Worm (Caenorhabditis elegans): ENCODE results near the gene pals-26.
"Not testable (repeated sequence)": the region's sequence is repeated elsewhere in the genome, so short reads cannot be mapped to it uniquely, and the experiment has no call there.

The pals-26 gene

ce11 chrIII:4414041-4414440, 39.1 kb downstream of the pals-26 start (continued):
- TF ChIP-seq lin-54 (GFP tag; optimal IDR thresholded peaks at IDR 0.05): peak; percentile 39
- TF ChIP-seq Y56A3A.18 (GFP tag; IDR thresholded peaks at IDR 0.05): 0 out of 2 replicates have a peak, but pooled peaks have one; percentile 64
- peak; percentile 74 for TF ChIP-seq rcor-1 (GFP tag; IDR thresholded peaks at IDR 0.05)
- peak; percentile 74; the same call in 1 of the 2 replicates for TF ChIP-seq ekl-4 (GFP tag; IDR thresholded peaks at IDR 0.05)
- TF ChIP-seq hmg-1.2 (GFP tag; IDR thresholded peaks at IDR 0.05): peak; percentile 64
- TF ChIP-seq lin-26 (GFP tag; IDR thresholded peaks at IDR 0.05): peak; percentile 78
- TF ChIP-seq attf-5 (GFP tag; optimal IDR thresholded peaks at IDR 0.05): peak; percentile 31
- 0 out of 2 replicates have a peak, but pooled peaks have one; percentile 55 for TF ChIP-seq ztf-25 (GFP tag; IDR thresholded peaks at IDR 0.05)
- peak; percentile 92 for TF ChIP-seq snpc-4 (GFP tag; optimal IDR thresholded peaks at IDR 0.05)
- TF ChIP-seq snpc-4 (tag; optimal IDR thresholded peaks at IDR 0.05): peak; percentile 94 to 99 (median 96)
- TF ChIP-seq lsl-1 (GFP tag; optimal IDR thresholded peaks at IDR 0.05): peak; percentile 26
- TF ChIP-seq dox-1 (GFP tag; IDR thresholded peaks at IDR 0.05): peak; percentile 64
- TF ChIP-seq madf-8 (GFP tag; conservative IDR thresholded peaks at IDR 0.05): 0 out of 2 replicates have a peak, but pooled peaks have one; percentile 12
- TF ChIP-seq ceh-79 (tag; optimal IDR thresholded peaks at IDR 0.05): peak; percentile 56
- peak; percentile 70 for TF ChIP-seq snpc-1.1 (tag; optimal IDR thresholded peaks at IDR 0.05; ENCODE audit: insufficient read depth)
- TF ChIP-seq ceh-27 (GFP tag; optimal IDR thresholded peaks at IDR 0.05): peak; percentile 7
- TF ChIP-seq chd-7 (tag; optimal IDR thresholded peaks at IDR 0.05): peak; percentile 61
- TF ChIP-seq B0261.1 (tag; optimal IDR thresholded peaks at IDR 0.05): peak; percentile 61
- peak; percentile 68 for TF ChIP-seq madf-6 (GFP tag; IDR thresholded peaks at IDR 0.05)
- 0 out of 2 replicates have a peak, but pooled peaks have one; percentile 25 for TF ChIP-seq ztf-6 (GFP tag; IDR thresholded peaks at IDR 0.05)
- TF ChIP-seq cebp-1 (GFP tag; IDR thresholded peaks at IDR 0.05): not testable (repeated sequence)
- TF ChIP-seq cebp-1 (tag; optimal IDR thresholded peaks at IDR 0.05): peak; percentile 77
- TF ChIP-seq rpc-1 (optimal IDR thresholded peaks at IDR 0.05): peak; percentile 50
- peak; percentile 70 for TF ChIP-seq rpc-1 (tag; optimal IDR thresholded peaks at IDR 0.05)
- 0 out of 2 replicates have a peak, but pooled peaks have one; percentile 35 for TF ChIP-seq K11D2.4 (GFP tag; IDR thresholded peaks at IDR 0.05)
- TF ChIP-seq F33H1.4 (GFP tag; IDR thresholded peaks at IDR 0.05): peak; percentile 17; the same call in 1 of the 2 replicates

- no peak for TF ChIP-seq B0019.2 (GFP tag; conservative IDR thresholded peaks at IDR 0.05)
- TF ChIP-seq him-1 (tag; optimal IDR thresholded peaks at IDR 0.05): peak; percentile 34
These were observed 40.2 kb downstream of the pals-26 start, which contains the start of gene R07E5.11 for ce11 chrIII:4415135-4415534. TSS of gene R07E5.11 (minus strand) at chrIII:4415235.

- no peak for TF ChIP-seq ztf-6 (GFP tag; IDR thresholded peaks at IDR 0.05)
- no peak for TF ChIP-seq nhr-120 (GFP tag; IDR thresholded peaks at IDR 0.05)
- no peak for TF ChIP-seq Y79H2A.3 (GFP tag; conservative IDR thresholded peaks at IDR 0.05)
- TF ChIP-seq lir-1 (GFP tag; conservative IDR thresholded peaks at IDR 0.05): no peak
- no peak for TF ChIP-seq die-1 (tag; optimal IDR thresholded peaks at IDR 0.05)
- no peak for TF ChIP-seq hmg-20 (GFP tag; IDR thresholded peaks at IDR 0.05)
- TF ChIP-seq chd-7 (tag; optimal IDR thresholded peaks at IDR 0.05): no peak
- TF ChIP-seq ztf-25 (GFP tag; IDR thresholded peaks at IDR 0.05): no peak
- no peak for TF ChIP-seq Y67H2A.10 (GFP tag; conservative IDR thresholded peaks at IDR 0.05)
- TF ChIP-seq F49E8.2 (tag; optimal IDR thresholded peaks at IDR 0.05; ENCODE audit: insufficient read depth): no peak
- no peak for TF ChIP-seq K12H6.12 (tag; optimal IDR thresholded peaks at IDR 0.05)
- no peak for TF ChIP-seq attf-6 (GFP tag; IDR thresholded peaks at IDR 0.05)
- no peak for TF ChIP-seq pbrm-1 (GFP tag; IDR thresholded peaks at IDR 0.05)
- TF ChIP-seq nhr-90 (tag; optimal IDR thresholded peaks at IDR 0.05): no peak
These were observed 43.0 kb downstream of the pals-26 start, which contains the start of the genes R07E5.19 and pdcd-2 for ce11 chrIII:4417956-4418355. TSS of gene R07E5.19 (minus strand) at chrIII:4418056. TSS of gene pdcd-2 (minus strand) at chrIII:4418057.

Data from whole organism, young adult.